Worm (Caenorhabditis elegans) whole organism, L1 larva: ENCODE results near the gene Y43F8B.14.
A peak's percentile ranks its signal among the peaks of the same experiment; 100 is the strongest.

Experiments used
- F16B12.6 ChIP-seq: fragments of 150-350 bp; optimal IDR thresholded peaks from 2 replicates; lab custom pipeline; 2014; ENCODE audit warnings: missing biosample characterization, missing genetic modification characterization
- Y116A8C.19 ChIP-seq: sonication (generic microtip); optimal IDR thresholded peaks from 2 replicates; lab custom pipeline; 2016; ENCODE audit warnings: missing compliant biosample characterization, missing genetic modification characterization, borderline replicate concordance
- alr-1 ChIP-seq: fragments of 200-800 bp; sonication (Bioruptor generic); optimal IDR thresholded peaks from 2 replicates; lab custom pipeline; 2018; ENCODE audit warnings: borderline replicate concordance, mild to moderate bottlenecking, missing genetic modification characterization, missing compliant biosample characterization
- blmp-1 ChIP-seq: fragments of 150-350 bp; optimal IDR thresholded peaks from 2 replicates; lab custom pipeline; 2014; ENCODE audit warnings: missing biosample characterization, missing genetic modification characterization
- dpl-1 ChIP-seq, 3 experiments: fragments of 150-350 bp in 2 of 3; sonication (generic microtip) in 1 of 3; optimal IDR thresholded peaks; 2 replicates each; lab custom pipeline; 2014 to 2017; ENCODE audit warnings: missing biosample characterization in 3 of 3, missing genetic modification characterization in 3 of 3, missing genetic modification reagents in 3 of 3
- efl-1 ChIP-seq, 4 experiments: fragments of 150-350 bp; optimal IDR thresholded peaks in 3 of 4; peaks in 1 of 4; 1 replicate in 1 of 4; 2 replicates in 3 of 4; lab custom pipeline; 2014; ENCODE audit warnings: missing biosample characterization in 2 of 4, missing genetic modification characterization in 2 of 4, missing genetic modification reagents in 2 of 4
- egl-27 ChIP-seq, 2 experiments: fragments of 150-350 bp in 1 of 2; sonication (generic microtip); optimal IDR thresholded peaks; 3 replicates each; lab custom pipeline; 2017 to 2018; ENCODE audit warnings: missing biosample characterization in 2 of 2, missing genetic modification characterization in 2 of 2, missing genetic modification reagents in 2 of 2
- elt-2 ChIP-seq: sonication (generic microtip); optimal IDR thresholded peaks from 2 replicates; lab custom pipeline; 2016; ENCODE audit warnings: missing genetic modification characterization, mild to moderate bottlenecking, inconsistent platforms, missing compliant biosample characterization, missing genetic modification reagents
- elt-3 ChIP-seq, 6 experiments: fragments of 150-350 bp in 1 of 6; sonication (generic microtip); optimal IDR thresholded peaks; 2 replicates each; lab custom pipeline; 2017 to 2018; ENCODE audit warnings: missing biosample characterization in 6 of 6, missing genetic modification characterization in 6 of 6, inconsistent platforms in 1 of 6
- grh-1 ChIP-seq: fragments of 200-800 bp; sonication (Bioruptor generic); IDR thresholded peaks from 2 replicates; pipeline ENCODE4 v1.3.6; 2022; ENCODE audit warnings: missing genetic modification reagents, missing genetic modification characterization, missing compliant biosample characterization
- lin-13 ChIP-seq: fragments of 150-350 bp; optimal IDR thresholded peaks from 2 replicates; lab custom pipeline; 2014; ENCODE audit warnings: missing biosample characterization, missing genetic modification reagents, missing genetic modification characterization
- lin-35 ChIP-seq, 2 experiments: fragments of 150-350 bp; optimal IDR thresholded peaks; 2 replicates each; lab custom pipeline; 2014; ENCODE audit warnings: missing biosample characterization in 2 of 2, missing genetic modification characterization in 2 of 2, missing genetic modification reagents in 2 of 2
- mdl-1 ChIP-seq, 2 experiments: fragments of 150-350 bp; optimal IDR thresholded peaks; 2 replicates each; lab custom pipeline; 2014 to 2017; ENCODE audit warnings: missing biosample characterization in 2 of 2, missing genetic modification characterization in 2 of 2, inconsistent platforms in 1 of 2
- mef-2 ChIP-seq: fragments of 150-350 bp; optimal IDR thresholded peaks from 2 replicates; lab custom pipeline; 2014; ENCODE audit warnings: missing biosample characterization, missing genetic modification characterization
- mep-1 ChIP-seq: fragments of 150-350 bp; optimal IDR thresholded peaks from 2 replicates; lab custom pipeline; 2014; ENCODE audit warnings: missing biosample characterization, missing genetic modification characterization
- nhr-12 ChIP-seq: sonication (generic microtip); optimal IDR thresholded peaks from 2 replicates; lab custom pipeline; 2017; ENCODE audit warnings: missing biosample characterization, missing genetic modification characterization
- nhr-19 ChIP-seq: fragments of 200-800 bp; sonication (Bioruptor generic); conservative IDR thresholded peaks from 2 replicates; pipeline ENCODE4 v1.3.6; 2022; ENCODE audit warnings: missing genetic modification characterization, missing compliant biosample characterization
- nhr-20 ChIP-seq: sonication (generic microtip); optimal IDR thresholded peaks from 2 replicates; lab custom pipeline; 2016; ENCODE audit warnings: mild to moderate bottlenecking, missing genetic modification characterization, missing compliant biosample characterization
- nhr-237 ChIP-seq: fragments of 150-350 bp; optimal IDR thresholded peaks from 2 replicates; lab custom pipeline; 2014; ENCODE audit warnings: missing biosample characterization, missing genetic modification characterization
- nhr-28 ChIP-seq: fragments of 150-350 bp; optimal IDR thresholded peaks from 2 replicates; lab custom pipeline; 2014; ENCODE audit warnings: missing biosample characterization, missing genetic modification characterization
- pax-3 ChIP-seq: fragments of 200-800 bp; sonication (Bioruptor generic); optimal IDR thresholded peaks from 2 replicates; lab custom pipeline; 2018; ENCODE audit warnings: mild to moderate bottlenecking, missing genetic modification characterization, moderate library complexity, missing compliant biosample characterization
- snpc-4 ChIP-seq: fragments of 150-350 bp; optimal IDR thresholded peaks from 2 replicates; lab custom pipeline; 2014; ENCODE audit warnings: missing biosample characterization, missing genetic modification characterization
- snu-23 ChIP-seq: sonication (generic microtip); optimal IDR thresholded peaks from 2 replicates; lab custom pipeline; 2016; ENCODE audit warnings: missing genetic modification characterization, missing compliant biosample characterization
- sox-4 ChIP-seq: sonication (generic microtip); optimal IDR thresholded peaks from 2 replicates; lab custom pipeline; 2016; ENCODE audit warnings: missing genetic modification characterization, missing compliant biosample characterization
- sup-37 ChIP-seq: fragments of 200-800 bp; sonication (Bioruptor generic); optimal IDR thresholded peaks from 2 replicates; lab custom pipeline; 2018; ENCODE audit warnings: mild to moderate bottlenecking, missing genetic modification characterization, missing compliant biosample characterization
- swsn-7 ChIP-seq: sonication (generic microtip); optimal IDR thresholded peaks from 2 replicates; lab custom pipeline; 2016; ENCODE audit warnings: missing genetic modification characterization, missing compliant biosample characterization
- xbp-1 ChIP-seq: sonication (generic microtip); optimal IDR thresholded peaks from 2 replicates; lab custom pipeline; 2016; ENCODE audit warnings: missing genetic modification characterization, missing compliant biosample characterization
- zip-4 ChIP-seq: fragments of 200-800 bp; sonication (Bioruptor generic); optimal IDR thresholded peaks from 2 replicates; lab custom pipeline; 2018; ENCODE audit warnings: mild to moderate bottlenecking, missing genetic modification characterization, moderate library complexity, missing compliant biosample characterization

The Y43F8B.14 gene

DNA sequence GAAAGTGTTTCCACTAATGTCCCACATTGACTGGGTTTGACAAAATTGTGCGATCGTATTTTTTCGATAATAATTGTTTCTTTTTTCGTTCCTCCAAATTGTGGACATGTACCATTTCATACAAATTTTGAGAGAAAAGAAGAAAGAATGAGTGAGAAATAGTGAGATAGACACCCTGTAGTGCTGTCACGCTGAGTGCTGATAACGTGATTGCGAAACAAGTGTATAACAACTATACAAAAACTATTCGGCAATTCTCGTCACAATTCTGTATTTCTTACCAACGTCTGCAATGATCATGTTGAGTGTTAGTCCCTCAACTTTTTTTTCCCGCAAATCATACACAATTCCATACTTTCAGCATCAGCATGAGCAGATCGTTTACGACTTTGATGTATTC lies 19.5 kb downstream of the Y43F8B.14 start, which contains the start of gene C25F9.14:
Gene C25F9.14 (plus strand): TSS at position 178 of the 400 bp plus-strand sequence.
- TF ChIP-seq nhr-237: no peak
- no peak for TF ChIP-seq lin-35 (GFP tag; optimal IDR thresholded peaks at IDR 0.05; lab: Kevin White, UChicago)
- TF ChIP-seq swsn-7: no peak
- no peak for TF ChIP-seq elt-3 (tag; optimal IDR thresholded peaks at IDR 0.05; lab: Kevin White, UChicago)
- TF ChIP-seq efl-1 (optimal IDR thresholded peaks at IDR 0.05; lab: Kevin White, UChicago): no peak
- TF ChIP-seq efl-1 (GFP tag; optimal IDR thresholded peaks at IDR 0.05 in 1 of 2; lab: Kevin White, UChicago): peak in 1 of 2 experiments; percentile 21
- TF ChIP-seq, all 84 proteins: peak for 1

DNA sequence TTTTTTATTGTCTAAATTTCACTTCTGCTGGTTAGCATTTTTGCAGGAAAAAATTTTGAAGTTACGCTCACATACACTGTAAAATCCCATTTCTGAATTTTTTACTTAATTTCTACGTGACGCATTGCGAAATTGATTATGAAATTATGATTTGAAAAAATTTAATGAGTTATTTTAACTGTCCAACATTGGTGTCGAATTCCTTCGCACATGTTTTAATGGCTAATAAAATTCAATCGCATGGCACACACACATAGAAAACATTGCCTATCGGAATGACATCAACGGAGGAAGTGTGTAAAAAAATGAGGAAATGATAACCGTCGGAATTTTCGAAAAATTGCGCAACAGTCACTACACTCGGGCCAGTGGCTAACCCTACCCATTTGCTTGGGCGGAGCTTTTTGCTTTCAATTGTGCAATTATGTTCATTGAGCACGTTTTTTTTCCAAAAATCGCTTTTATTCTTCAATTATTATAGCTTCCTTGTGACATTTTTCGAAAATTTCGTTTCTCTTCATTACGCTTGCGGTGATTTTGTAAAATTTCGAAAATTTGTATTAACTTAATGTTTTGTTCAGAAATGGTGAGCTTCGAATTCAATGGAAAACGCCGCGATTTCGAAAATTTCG lies 21.8 kb downstream of the Y43F8B.14 start, which contains the start of gene C25F9.16:
Gene C25F9.16 (plus strand): TSS at position 582 of the 632 bp plus-strand sequence.
- TF ChIP-seq sup-37 (GFP tag; lab: Kevin White, UChicago) (no peak), dpl-1 (GFP tag; optimal IDR thresholded peaks at IDR 0.05; lab: Kevin White, UChicago) (no peak), lin-35 (GFP tag; optimal IDR thresholded peaks at IDR 0.05; lab: Kevin White, UChicago) (peak in 1 of 2 experiments; percentile 15), zip-4 (GFP tag; lab: Kevin White, UChicago) (no peak), grh-1 (GFP tag; lab: Robert Waterston, UW) (no peak), snpc-4 (tag; lab: Kevin White, UChicago) (no peak), nhr-20 (no peak), snu-23 (GFP tag; lab: Kevin White, UChicago) (no peak), sox-4 (tag; lab: Kevin White, UChicago) (no peak), efl-1 (optimal IDR thresholded peaks at IDR 0.05; lab: Kevin White, UChicago) (no peak), efl-1 (GFP tag; optimal IDR thresholded peaks at IDR 0.05 in 1 of 2; lab: Kevin White, UChicago) (peak in 1 of 2 experiments; percentile 40)

DNA sequence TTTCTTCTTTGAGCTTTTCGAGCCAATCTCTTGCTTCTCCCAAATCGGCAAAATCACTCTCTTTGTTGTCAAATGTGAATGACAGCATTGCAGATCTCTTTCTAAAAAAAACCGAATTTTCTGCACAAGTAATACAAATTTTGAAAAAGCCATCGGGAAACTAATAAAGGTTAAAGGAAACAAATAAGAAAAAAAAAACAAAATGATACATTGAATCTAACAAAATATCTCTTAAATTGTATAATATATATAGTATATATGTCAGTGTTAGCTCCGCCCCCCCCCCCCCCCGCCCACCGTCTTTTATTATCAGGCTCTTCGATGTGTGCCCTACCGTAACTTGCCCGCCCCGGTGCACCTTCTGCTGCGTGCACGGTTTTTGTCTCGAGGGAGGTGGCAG lies 22.8 kb downstream of the Y43F8B.14 start, which contains the start of gene C25F9.11:
Gene C25F9.11 (minus strand): TSS at position 101 of the 400 bp plus-strand sequence.
- TF ChIP-seq Y116A8C.19 (tag; lab: Kevin White, UChicago): no peak
- TF ChIP-seq mef-2 (tag; lab: Kevin White, UChicago): no peak
- no peak for TF ChIP-seq efl-1 (optimal IDR thresholded peaks at IDR 0.05; lab: Kevin White, UChicago)
- no peak for TF ChIP-seq efl-1 (GFP tag; optimal IDR thresholded peaks at IDR 0.05 in 1 of 2; lab: Kevin White, UChicago)
- no peak for TF ChIP-seq blmp-1 (tag; lab: Kevin White, UChicago)
- no peak for TF ChIP-seq pax-3
- TF ChIP-seq nhr-12 (tag; lab: Kevin White, UChicago): no peak
- TF ChIP-seq F16B12.6 (tag; lab: Kevin White, UChicago): no peak

DNA sequence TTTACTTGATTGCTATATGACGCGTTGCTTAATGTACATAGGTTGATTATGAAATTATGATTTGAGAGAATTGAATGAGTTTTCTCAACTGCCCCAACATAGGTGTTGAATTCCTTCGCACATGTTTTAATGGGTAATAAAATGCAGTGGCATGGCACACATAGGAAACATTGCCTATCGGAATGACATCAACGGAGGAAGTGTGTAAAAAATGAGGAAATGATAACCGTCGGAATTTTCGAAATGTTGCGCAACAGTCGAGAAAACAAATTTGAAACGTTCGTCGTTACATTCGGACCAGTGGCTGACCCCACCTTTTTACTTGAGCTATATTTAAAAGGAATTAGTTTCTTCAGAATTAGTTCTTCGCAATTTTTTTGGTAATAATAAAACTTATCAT lies 23.7 kb downstream of the Y43F8B.14 start:
- TF ChIP-seq egl-27 (tag; optimal IDR thresholded peaks at IDR 0.05; lab: Kevin White, UChicago) (no peak), elt-2 (tag; lab: Kevin White, UChicago) (peak; percentile 14)

DNA sequence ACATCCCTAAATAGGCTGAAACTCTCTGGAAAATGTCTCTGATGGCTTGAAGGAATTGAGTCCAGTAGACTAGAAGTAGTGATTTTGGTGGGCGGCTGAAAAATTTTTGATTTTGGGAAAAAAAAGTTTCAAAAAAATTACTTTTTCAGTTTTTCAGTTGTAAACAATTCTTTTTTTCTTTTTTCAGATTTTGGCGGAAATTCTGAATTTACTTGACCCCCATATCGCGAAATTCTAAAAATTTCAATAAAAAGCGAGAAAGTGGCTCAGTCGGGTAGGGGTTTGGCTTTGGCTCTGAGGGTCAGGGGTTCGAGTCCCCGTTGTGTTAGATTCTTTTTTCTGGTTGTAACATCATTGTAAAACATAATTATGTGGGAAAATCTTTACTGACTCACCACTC lies 24.7 kb downstream of the Y43F8B.14 start, which contains the start of gene srw-85:
Gene srw-85 (minus strand): TSS at position 101 of the 400 bp plus-strand sequence.
- no peak for TF ChIP-seq Y116A8C.19 (tag; lab: Kevin White, UChicago)
- TF ChIP-seq efl-1 (optimal IDR thresholded peaks at IDR 0.05; lab: Kevin White, UChicago): no peak
- TF ChIP-seq efl-1 (GFP tag; optimal IDR thresholded peaks at IDR 0.05 in 1 of 2; lab: Kevin White, UChicago): no peak
- TF ChIP-seq mep-1 (tag; lab: Kevin White, UChicago): no peak
- no peak for TF ChIP-seq alr-1
- TF ChIP-seq xbp-1 (tag; lab: Kevin White, UChicago): no peak
- TF ChIP-seq nhr-237: no peak

DNA sequence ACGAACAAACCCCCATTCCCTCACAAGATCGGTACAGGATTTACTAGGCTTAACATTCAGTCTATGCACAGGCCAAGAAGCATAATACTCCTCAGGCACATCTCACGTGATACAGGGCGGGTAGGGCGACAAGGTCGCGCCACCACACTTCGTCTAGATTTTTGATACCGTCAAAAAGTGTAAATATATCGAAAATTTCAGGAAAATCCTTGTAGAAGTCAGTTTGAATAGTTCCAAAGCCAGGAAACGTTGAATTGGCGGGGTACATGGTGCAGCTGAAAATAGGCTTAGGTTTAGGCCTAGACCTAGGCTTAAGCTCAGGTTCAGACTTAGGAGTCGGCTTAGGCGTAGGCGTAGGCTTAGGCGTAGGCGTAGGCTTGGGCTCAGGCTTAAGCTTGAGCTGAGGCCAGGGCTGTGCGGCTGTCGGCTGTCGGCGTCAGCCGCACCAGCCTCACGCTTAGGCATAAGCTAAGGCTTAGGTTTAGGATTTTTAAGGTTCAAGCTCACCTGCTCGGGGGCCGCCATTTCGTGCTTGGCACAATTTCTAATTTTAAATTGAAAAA lies 25.3 kb downstream of the Y43F8B.14 start:
- TF ChIP-seq blmp-1 (tag; lab: Kevin White, UChicago) (no peak), lin-13 (GFP tag; lab: Kevin White, UChicago) (no peak), elt-2 (tag; lab: Kevin White, UChicago) (no peak), nhr-28 (tag; lab: Kevin White, UChicago) (no peak), mdl-1 (tag; optimal IDR thresholded peaks at IDR 0.05; lab: Kevin White, UChicago) (no peak), nhr-19 (GFP tag; lab: Robert Waterston, UW) (0 out of 2 replicates have a peak, but pooled peaks have one; percentile 6)
